Worm (Caenorhabditis elegans) whole organism, L1 larva: Measurements from ENCODE around the gene nex-2.

Experiments used
- F16B12.6 ChIP-seq: fragments of 150-350 bp; optimal IDR thresholded peaks from 2 replicates; lab custom pipeline; 2014; ENCODE audit warnings: missing biosample characterization, missing genetic modification characterization
- ceh-82 ChIP-seq, 3 experiments: fragments of 150-350 bp in 1 of 3; sonication (generic microtip) in 2 of 3; optimal IDR thresholded peaks; 2 replicates each; lab custom pipeline; 2014 to 2017; ENCODE audit warnings: missing biosample characterization in 3 of 3, missing genetic modification characterization in 3 of 3
- ceh-88 ChIP-seq: fragments of 200-800 bp; sonication (Bioruptor generic); IDR thresholded peaks from 2 replicates; pipeline ENCODE4 v1.3.6; 2022; ENCODE audit warnings: missing genetic modification characterization, missing compliant biosample characterization
- mdl-1 ChIP-seq, 2 experiments: fragments of 150-350 bp; optimal IDR thresholded peaks; 2 replicates each; lab custom pipeline; 2014 to 2017; ENCODE audit warnings: missing biosample characterization in 2 of 2, missing genetic modification characterization in 2 of 2, inconsistent platforms in 1 of 2
- nhr-19 ChIP-seq: fragments of 200-800 bp; sonication (Bioruptor generic); conservative IDR thresholded peaks from 2 replicates; pipeline ENCODE4 v1.3.6; 2022; ENCODE audit warnings: missing genetic modification characterization, missing compliant biosample characterization
- nhr-76 ChIP-seq: sonication (generic microtip); optimal IDR thresholded peaks from 2 replicates; lab custom pipeline; 2017; ENCODE audit warnings: missing biosample characterization, missing genetic modification characterization
- snu-23 ChIP-seq: sonication (generic microtip); optimal IDR thresholded peaks from 2 replicates; lab custom pipeline; 2016; ENCODE audit warnings: missing genetic modification characterization, missing compliant biosample characterization
- unc-62 ChIP-seq: fragments of 150-350 bp; optimal IDR thresholded peaks from 2 replicates; lab custom pipeline; 2014; ENCODE audit warnings: missing biosample characterization, missing genetic modification reagents, missing genetic modification characterization
- ztf-11 ChIP-seq, 2 experiments: sonication (generic microtip); optimal IDR thresholded peaks; 2 replicates each; lab custom pipeline; 2016 to 2017; ENCODE audit warnings: missing genetic modification characterization in 2 of 2, missing biosample characterization in 1 of 2, missing compliant biosample characterization in 1 of 2

ce11 chrIII:10378899-10379298, 48.7 kb upstream of the nex-2 start:
- TF ChIP-seq nhr-19 (GFP tag; lab: Robert Waterston, UW) (no peak), ceh-88 (no peak), ztf-11 (tag; optimal IDR thresholded peaks at IDR 0.05; lab: Kevin White, UChicago) (no peak), snu-23 (GFP tag; lab: Kevin White, UChicago) (no peak), ceh-82 (tag; optimal IDR thresholded peaks at IDR 0.05; lab: Kevin White, UChicago) (no peak), mdl-1 (tag; optimal IDR thresholded peaks at IDR 0.05; lab: Kevin White, UChicago) (no peak), unc-62 (GFP tag; lab: Kevin White, UChicago) (no peak), F16B12.6 (no peak), nhr-76 (tag; lab: Kevin White, UChicago) (no peak)
